Worm (Caenorhabditis elegans) whole organism, L1 larva: ENCODE measurements around the gene set-24.

ENCODE experiments used
- C34B4.2 ChIP-seq: sonication (generic microtip); optimal IDR thresholded peaks from 2 replicates; lab custom pipeline; 2017; ENCODE audit warnings: mild to moderate bottlenecking, missing genetic modification characterization, missing compliant biosample characterization
- F16B12.6 ChIP-seq: fragments of 150-350 bp; optimal IDR thresholded peaks from 2 replicates; lab custom pipeline; 2014; ENCODE audit warnings: missing biosample characterization, missing genetic modification characterization
- alr-1 ChIP-seq: fragments of 200-800 bp; sonication (Bioruptor generic); optimal IDR thresholded peaks from 2 replicates; lab custom pipeline; 2018; ENCODE audit warnings: borderline replicate concordance, mild to moderate bottlenecking, missing genetic modification characterization, missing compliant biosample characterization
- aly-2 ChIP-seq: fragments of 150-350 bp; optimal IDR thresholded peaks from 2 replicates; lab custom pipeline; 2014; ENCODE audit warnings: missing biosample characterization, missing genetic modification characterization
- blmp-1 ChIP-seq: fragments of 150-350 bp; optimal IDR thresholded peaks from 2 replicates; lab custom pipeline; 2014; ENCODE audit warnings: missing biosample characterization, missing genetic modification characterization
- ceh-63 ChIP-seq: fragments of 200-800 bp; sonication (Bioruptor generic); optimal IDR thresholded peaks from 2 replicates; lab custom pipeline; 2018; ENCODE audit warnings: mild to moderate bottlenecking, missing genetic modification characterization, missing compliant biosample characterization
- ceh-8 ChIP-seq: fragments of 200-800 bp; sonication (Bioruptor generic); optimal IDR thresholded peaks from 2 replicates; lab custom pipeline; 2018; ENCODE audit warnings: mild to moderate bottlenecking, missing genetic modification characterization, moderate library complexity, missing compliant biosample characterization
- ceh-88 ChIP-seq: fragments of 200-800 bp; sonication (Bioruptor generic); IDR thresholded peaks from 2 replicates; pipeline ENCODE4 v1.3.6; 2022; ENCODE audit warnings: missing genetic modification characterization, missing compliant biosample characterization
- ceh-90 ChIP-seq: sonication (generic microtip); optimal IDR thresholded peaks from 2 replicates; lab custom pipeline; 2016; ENCODE audit warnings: missing genetic modification characterization, missing compliant biosample characterization
- ces-1 ChIP-seq: fragments of 150-350 bp; optimal IDR thresholded peaks from 2 replicates; lab custom pipeline; 2014; ENCODE audit warnings: missing biosample characterization, missing genetic modification reagents, missing genetic modification characterization
- dpl-1 ChIP-seq, 3 experiments: fragments of 150-350 bp in 2 of 3; sonication (generic microtip) in 1 of 3; optimal IDR thresholded peaks; 2 replicates each; lab custom pipeline; 2014 to 2017; ENCODE audit warnings: missing biosample characterization in 3 of 3, missing genetic modification characterization in 3 of 3, missing genetic modification reagents in 3 of 3
- dsc-1 ChIP-seq: sonication (generic microtip); optimal IDR thresholded peaks from 2 replicates; lab custom pipeline; 2016; ENCODE audit warnings: mild to moderate bottlenecking, missing genetic modification characterization, missing compliant biosample characterization
- efl-1 ChIP-seq, 4 experiments: fragments of 150-350 bp; optimal IDR thresholded peaks in 3 of 4; peaks in 1 of 4; 1 replicate in 1 of 4; 2 replicates in 3 of 4; lab custom pipeline; 2014; ENCODE audit warnings: missing biosample characterization in 2 of 4, missing genetic modification characterization in 2 of 4, missing genetic modification reagents in 2 of 4
- efl-3 ChIP-seq: fragments of 200-800 bp; sonication (Bioruptor generic); optimal IDR thresholded peaks from 2 replicates; lab custom pipeline; 2018; ENCODE audit warnings: mild to moderate bottlenecking, missing genetic modification characterization, missing compliant biosample characterization
- egl-13 ChIP-seq: sonication (generic microtip); optimal IDR thresholded peaks from 2 replicates; lab custom pipeline; 2016; ENCODE audit warnings: missing genotype, missing genetic modification reagents, missing genetic modification characterization, missing compliant biosample characterization
- egl-27 ChIP-seq, 2 experiments: fragments of 150-350 bp in 1 of 2; sonication (generic microtip); optimal IDR thresholded peaks; 3 replicates each; lab custom pipeline; 2017 to 2018; ENCODE audit warnings: missing biosample characterization in 2 of 2, missing genetic modification characterization in 2 of 2, missing genetic modification reagents in 2 of 2
- ets-5 ChIP-seq: fragments of 200-800 bp; sonication (Bioruptor generic); IDR thresholded peaks from 2 replicates; pipeline ENCODE4 v1.3.6; 2022; ENCODE audit warnings: missing genetic modification characterization, missing compliant biosample characterization
- fkh-4 ChIP-seq: sonication (generic microtip); optimal IDR thresholded peaks from 2 replicates; lab custom pipeline; 2016; ENCODE audit warnings: missing compliant biosample characterization, missing genetic modification characterization, borderline replicate concordance
- fkh-8 ChIP-seq: sonication (generic microtip); optimal IDR thresholded peaks from 2 replicates; lab custom pipeline; 2016; ENCODE audit warnings: mild to moderate bottlenecking, missing genetic modification characterization, missing compliant biosample characterization
- hlh-17 ChIP-seq: fragments of 200-800 bp; sonication (Bioruptor generic); optimal IDR thresholded peaks from 2 replicates; lab custom pipeline; 2018; ENCODE audit warnings: missing genetic modification characterization, mild to moderate bottlenecking, missing compliant biosample characterization, moderate library complexity, borderline replicate concordance
- hpl-2 ChIP-seq: fragments of 150-350 bp; optimal IDR thresholded peaks from 2 replicates; lab custom pipeline; 2014; ENCODE audit warnings: missing biosample characterization, missing genetic modification reagents, missing genetic modification characterization
- jun-1 ChIP-seq: fragments of 150-350 bp; optimal IDR thresholded peaks from 2 replicates; lab custom pipeline; 2014; ENCODE audit warnings: missing biosample characterization, missing genetic modification reagents, missing genetic modification characterization
- lin-13 ChIP-seq: fragments of 150-350 bp; optimal IDR thresholded peaks from 2 replicates; lab custom pipeline; 2014; ENCODE audit warnings: missing biosample characterization, missing genetic modification reagents, missing genetic modification characterization
- lin-14 ChIP-seq: fragments of 200-800 bp; sonication (Bioruptor generic); optimal IDR thresholded peaks from 2 replicates; lab custom pipeline; 2018; ENCODE audit warnings: mild to moderate bottlenecking, missing genetic modification characterization, moderate library complexity, missing compliant biosample characterization
- lin-15B ChIP-seq: fragments of 150-350 bp; sonication (generic microtip); optimal IDR thresholded peaks from 3 replicates; lab custom pipeline; 2014; ENCODE audit warnings: missing biosample characterization, missing genetic modification characterization
- lin-35 ChIP-seq, 2 experiments: fragments of 150-350 bp; optimal IDR thresholded peaks; 2 replicates each; lab custom pipeline; 2014; ENCODE audit warnings: missing biosample characterization in 2 of 2, missing genetic modification characterization in 2 of 2, missing genetic modification reagents in 2 of 2
- lin-39 ChIP-seq: fragments of 150-350 bp; optimal IDR thresholded peaks from 2 replicates; lab custom pipeline; 2014; ENCODE audit warnings: missing biosample characterization, missing genetic modification reagents, missing genetic modification characterization
- lsy-2 ChIP-seq, 2 experiments: fragments of 150-350 bp; optimal IDR thresholded peaks; 2 replicates each; lab custom pipeline; 2014; ENCODE audit warnings: missing biosample characterization in 2 of 2, missing genetic modification characterization in 2 of 2
- mab-9 ChIP-seq: fragments of 200-800 bp; sonication (Bioruptor generic); IDR thresholded peaks from 2 replicates; pipeline ENCODE4 v1.3.6; 2022; ENCODE audit warnings: missing genetic modification reagents, missing genetic modification characterization, missing compliant biosample characterization
- nhr-12 ChIP-seq: sonication (generic microtip); optimal IDR thresholded peaks from 2 replicates; lab custom pipeline; 2017; ENCODE audit warnings: missing biosample characterization, missing genetic modification characterization
- nhr-20 ChIP-seq: sonication (generic microtip); optimal IDR thresholded peaks from 2 replicates; lab custom pipeline; 2016; ENCODE audit warnings: mild to moderate bottlenecking, missing genetic modification characterization, missing compliant biosample characterization
- nhr-237 ChIP-seq: fragments of 150-350 bp; optimal IDR thresholded peaks from 2 replicates; lab custom pipeline; 2014; ENCODE audit warnings: missing biosample characterization, missing genetic modification characterization
- nhr-28 ChIP-seq: fragments of 150-350 bp; optimal IDR thresholded peaks from 2 replicates; lab custom pipeline; 2014; ENCODE audit warnings: missing biosample characterization, missing genetic modification characterization
- nhr-47 ChIP-seq: sonication (generic microtip); optimal IDR thresholded peaks from 2 replicates; lab custom pipeline; 2016; ENCODE audit warnings: mild to moderate bottlenecking, missing genetic modification characterization, moderate library complexity, missing compliant biosample characterization
- nhr-76 ChIP-seq: sonication (generic microtip); optimal IDR thresholded peaks from 2 replicates; lab custom pipeline; 2017; ENCODE audit warnings: missing biosample characterization, missing genetic modification characterization
- nhr-77 ChIP-seq: fragments of 150-350 bp; optimal IDR thresholded peaks from 2 replicates; lab custom pipeline; 2014; ENCODE audit warnings: missing biosample characterization, missing genetic modification characterization
- nhr-84 ChIP-seq: sonication (generic microtip); optimal IDR thresholded peaks from 2 replicates; lab custom pipeline; 2017; ENCODE audit warnings: missing biosample characterization, missing genetic modification characterization
- nhr-85 ChIP-seq: sonication (generic microtip); peaks from one replicate; lab custom pipeline; 2016; ENCODE audit warnings: missing genetic modification characterization, inconsistent platforms, missing compliant biosample characterization
- nhr-90 ChIP-seq: sonication (generic microtip); optimal IDR thresholded peaks from 2 replicates; lab custom pipeline; 2016; ENCODE audit warnings: mild to moderate bottlenecking, missing genetic modification characterization, missing compliant biosample characterization; ENCODE audit not compliant: poor library complexity
- pax-3 ChIP-seq: fragments of 200-800 bp; sonication (Bioruptor generic); optimal IDR thresholded peaks from 2 replicates; lab custom pipeline; 2018; ENCODE audit warnings: mild to moderate bottlenecking, missing genetic modification characterization, moderate library complexity, missing compliant biosample characterization
- pqm-1 ChIP-seq: sonication (generic microtip); optimal IDR thresholded peaks from 3 replicates; lab custom pipeline; 2017; ENCODE audit warnings: missing biosample characterization, missing genetic modification characterization
- snu-23 ChIP-seq: sonication (generic microtip); optimal IDR thresholded peaks from 2 replicates; lab custom pipeline; 2016; ENCODE audit warnings: missing genetic modification characterization, missing compliant biosample characterization
- sox-4 ChIP-seq: sonication (generic microtip); optimal IDR thresholded peaks from 2 replicates; lab custom pipeline; 2016; ENCODE audit warnings: missing genetic modification characterization, missing compliant biosample characterization
- sptf-1 ChIP-seq: fragments of 150-350 bp; optimal IDR thresholded peaks from 2 replicates; lab custom pipeline; 2014; ENCODE audit warnings: missing biosample characterization, missing genetic modification characterization
- sup-37 ChIP-seq: fragments of 200-800 bp; sonication (Bioruptor generic); optimal IDR thresholded peaks from 2 replicates; lab custom pipeline; 2018; ENCODE audit warnings: mild to moderate bottlenecking, missing genetic modification characterization, missing compliant biosample characterization
- swsn-7 ChIP-seq: sonication (generic microtip); optimal IDR thresholded peaks from 2 replicates; lab custom pipeline; 2016; ENCODE audit warnings: missing genetic modification characterization, missing compliant biosample characterization
- tlp-1 ChIP-seq: fragments of 150-350 bp; optimal IDR thresholded peaks from 2 replicates; lab custom pipeline; 2014; ENCODE audit warnings: missing biosample characterization, missing genetic modification characterization
- unc-130 ChIP-seq: fragments of 150-350 bp; optimal IDR thresholded peaks from 2 replicates; lab custom pipeline; 2017; ENCODE audit warnings: missing biosample characterization, missing genetic modification characterization, inconsistent platforms
- unc-86 ChIP-seq: sonication (generic microtip); optimal IDR thresholded peaks from 2 replicates; lab custom pipeline; 2016; ENCODE audit warnings: missing genetic modification characterization, missing compliant biosample characterization
- vab-15 ChIP-seq: sonication (generic microtip); optimal IDR thresholded peaks from 2 replicates; lab custom pipeline; 2017; ENCODE audit warnings: missing genotype, mild to moderate bottlenecking, missing genetic modification characterization, missing compliant biosample characterization
- zag-1 ChIP-seq: fragments of 150-350 bp; optimal IDR thresholded peaks from 2 replicates; lab custom pipeline; 2014; ENCODE audit warnings: missing biosample characterization, missing genetic modification characterization
- ztf-11 ChIP-seq, 2 experiments: sonication (generic microtip); optimal IDR thresholded peaks; 2 replicates each; lab custom pipeline; 2016 to 2017; ENCODE audit warnings: missing genetic modification characterization in 2 of 2, missing biosample characterization in 1 of 2, missing compliant biosample characterization in 1 of 2

Gene set-24

DNA sequence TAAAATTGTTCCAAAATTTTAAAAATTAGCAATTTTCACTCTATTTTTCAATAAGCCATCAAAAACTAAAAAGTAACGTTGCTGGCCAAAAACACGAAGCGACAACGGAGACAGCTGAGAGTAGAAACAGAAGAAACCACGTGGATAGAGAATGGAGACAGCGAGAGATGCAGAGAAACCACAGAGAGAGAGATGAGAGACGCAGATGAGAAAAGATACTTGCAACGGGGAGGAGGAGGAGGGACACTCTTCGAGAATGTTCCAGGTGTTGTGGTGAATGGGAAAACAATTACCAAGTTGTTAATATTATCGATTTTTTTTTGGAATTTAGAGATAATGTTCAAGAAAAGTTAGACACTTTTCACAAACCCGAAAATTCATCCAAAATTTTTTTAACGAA, 28.4 kb downstream of the set-24 start (continued):
- no peak for TF ChIP-seq ets-5 (GFP tag; lab: Robert Waterston, UW)
- peak; percentile 79 to 81 (median 80) for TF ChIP-seq dpl-1 (GFP tag; optimal IDR thresholded peaks at IDR 0.05; lab: Kevin White, UChicago)
- TF ChIP-seq nhr-20 = peak; percentile 98
- peak; percentile 56 for TF ChIP-seq nhr-237
- peak; percentile 89 to 90 for TF ChIP-seq lin-35 (GFP tag; optimal IDR thresholded peaks at IDR 0.05; lab: Kevin White, UChicago)
- no peak for TF ChIP-seq nhr-12 (tag; lab: Kevin White, UChicago)
- peak; percentile 38 for TF ChIP-seq nhr-28 (tag; lab: Kevin White, UChicago)
- TF ChIP-seq lin-39 = peak; percentile 75
- peak; percentile 83 for TF ChIP-seq blmp-1 (tag; lab: Kevin White, UChicago)
- TF ChIP-seq sptf-1 (tag; lab: Kevin White, UChicago) = no peak
- peak; percentile 50 for TF ChIP-seq sup-37 (GFP tag; lab: Kevin White, UChicago)
- no peak for TF ChIP-seq nhr-84 (tag; lab: Kevin White, UChicago)
- TF ChIP-seq sox-4 (tag; lab: Kevin White, UChicago) = peak; percentile 71
- no peak for TF ChIP-seq C34B4.2 (tag; lab: Kevin White, UChicago)
- TF ChIP-seq nhr-90 (tag; lab: Kevin White, UChicago) = peak; percentile 93
- TF ChIP-seq efl-1 (optimal IDR thresholded peaks at IDR 0.05; lab: Kevin White, UChicago) = peak; percentile 88 to 90
- peak; percentile 80 to 97 for TF ChIP-seq efl-1 (GFP tag; optimal IDR thresholded peaks at IDR 0.05 in 1 of 2; lab: Kevin White, UChicago)
- no peak for TF ChIP-seq ceh-8 (GFP tag; lab: Kevin White, UChicago)
- no peak for TF ChIP-seq hlh-17 (GFP tag; lab: Kevin White, UChicago)
- TF ChIP-seq efl-3 (GFP tag; lab: Kevin White, UChicago) = peak; percentile 11
- no peak for TF ChIP-seq ceh-63 (GFP tag; lab: Kevin White, UChicago)
- peak; percentile 74 for TF ChIP-seq aly-2 (tag; lab: Kevin White, UChicago)
- TF ChIP-seq unc-130 = peak; percentile 91
- TF ChIP-seq F16B12.6 (tag; lab: Kevin White, UChicago) = peak; percentile 36
- TF ChIP-seq mab-9 (GFP tag; lab: Robert Waterston, UW) = peak; percentile 85
- peak; percentile 95 for TF ChIP-seq nhr-47 (tag; lab: Kevin White, UChicago)
- TF ChIP-seq zag-1 = no peak
- TF ChIP-seq lin-13 (GFP tag; lab: Kevin White, UChicago) = peak; percentile 94
- TF ChIP-seq hpl-2 = peak; percentile 67
- peak in 1 of 2 experiments; percentile 30 for TF ChIP-seq egl-27 (tag; optimal IDR thresholded peaks at IDR 0.05; lab: Kevin White, UChicago)
- no peak for TF ChIP-seq ces-1 (GFP tag; lab: Kevin White, UChicago)
- peak; percentile 98 for TF ChIP-seq fkh-8
- TF ChIP-seq pax-3 = peak; percentile 68
- no peak for TF ChIP-seq vab-15 (tag; lab: Kevin White, UChicago)
- TF ChIP-seq nhr-76 (tag; lab: Kevin White, UChicago) = no peak
- TF ChIP-seq unc-86 = peak; percentile 88
- TF ChIP-seq fkh-4 (tag; lab: Kevin White, UChicago) = peak; percentile 26
- TF ChIP-seq ztf-11 (tag; optimal IDR thresholded peaks at IDR 0.05; lab: Kevin White, UChicago) = peak in 1 of 2 experiments; percentile 59
- no peak for TF ChIP-seq ceh-90
- TF ChIP-seq egl-13 = peak; percentile 86
- TF ChIP-seq nhr-77 (tag; lab: Kevin White, UChicago) = peak; percentile 82
- peak; percentile 98 for TF ChIP-seq nhr-85 (tag; lab: Kevin White, UChicago)
- peak; percentile 92 for TF ChIP-seq jun-1
- TF ChIP-seq dsc-1 = peak; percentile 94
- TF ChIP-seq pqm-1 = no peak
- peak; percentile 99 for TF ChIP-seq snu-23 (GFP tag; lab: Kevin White, UChicago)
- TF ChIP-seq ceh-88 (GFP tag; lab: Robert Waterston, UW) = peak; percentile 46; the same call in 1 of the 2 replicates
- no peak for TF ChIP-seq tlp-1 (tag; lab: Kevin White, UChicago)
- TF ChIP-seq lin-14 = peak; percentile 98
- peak; percentile 89 to 91 for TF ChIP-seq lsy-2 (tag; optimal IDR thresholded peaks at IDR 0.05; lab: Kevin White, UChicago)
- TF ChIP-seq lin-15B (tag; lab: Kevin White, UChicago) = peak; percentile 60
- TF ChIP-seq alr-1 (tag; lab: Kevin White, UChicago) = no peak
- TF ChIP-seq swsn-7 (tag; lab: Kevin White, UChicago) = peak; percentile 97
